Fruit fly (Drosophila melanogaster): ENCODE data around the gene CG3558.
A peak's percentile ranks its signal among the peaks of the same experiment; 100 is the strongest.

CG3558 gene

DNA sequence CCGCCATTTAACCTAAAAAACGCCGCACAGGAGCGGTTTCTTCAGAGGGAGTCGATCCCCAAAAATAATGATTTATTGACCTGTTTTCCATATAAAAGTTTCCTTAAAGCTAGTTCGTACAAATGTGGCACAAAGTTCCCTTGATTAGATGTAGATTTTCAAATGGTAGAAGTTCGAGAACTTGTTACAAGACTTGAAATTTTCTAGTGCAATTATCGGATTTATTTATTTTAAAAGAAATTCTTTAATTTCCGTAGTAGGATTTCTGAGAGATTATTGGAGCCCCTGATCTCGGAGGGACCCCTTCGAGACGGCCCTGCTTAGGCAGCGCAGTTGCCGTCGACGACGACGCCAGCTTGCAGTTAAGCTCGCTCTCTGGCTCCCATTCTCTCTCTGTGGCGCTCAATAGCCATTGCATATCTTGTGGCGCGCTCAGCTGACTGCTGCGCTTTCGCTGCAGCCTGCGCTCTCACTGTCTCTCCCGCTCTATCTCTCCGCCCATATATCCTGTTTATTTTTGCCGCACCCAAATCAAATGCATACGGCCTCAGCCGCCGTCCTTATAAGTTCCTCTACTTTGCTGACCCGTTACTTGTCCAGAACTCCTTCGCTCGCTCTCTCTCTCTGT lies 35.0 kb upstream of the CG3558 start (continued):
- no peak for TF ChIP-seq sc (optimal IDR thresholded peaks at IDR 0.05)
- peak; percentile 47 for TF ChIP-seq sc (GFP tag; optimal IDR thresholded peaks at IDR 0.05)
- TF ChIP-seq CG15073 (GFP tag; optimal IDR thresholded peaks at IDR 0.05): no peak
- no peak for TF ChIP-seq slou (GFP tag; optimal IDR thresholded peaks at IDR 0.05)
- peak; percentile 78 for TF ChIP-seq Med (GFP tag)
- no peak for TF ChIP-seq CHES-1-like (GFP tag; optimal IDR thresholded peaks at IDR 0.05)
- no peak for TF ChIP-seq CG10543 (GFP tag; optimal IDR thresholded peaks at IDR 0.05)
- no peak for TF ChIP-seq CG10366 (GFP tag; IDR thresholded peaks at IDR 0.05)
- TF ChIP-seq E2f1 (GFP tag; IDR thresholded peaks at IDR 0.05): no peak; the same call in 1 of the 2 replicates
- TF ChIP-seq lilli (GFP tag; optimal IDR thresholded peaks at IDR 0.05): no peak
- no peak for TF ChIP-seq cwo (GFP tag; optimal IDR thresholded peaks at IDR 0.05)
- no peak for TF ChIP-seq CG6791 (GFP tag; IDR thresholded peaks at IDR 0.05; ENCODE audit: partially characterized antibody)
- no peak for TF ChIP-seq ro (GFP tag; IDR thresholded peaks at IDR 0.05)
- TF ChIP-seq Hr3 (GFP tag; optimal IDR thresholded peaks at IDR 0.05): peak; percentile 6
- TF ChIP-seq CG3163 (GFP tag; optimal IDR thresholded peaks at IDR 0.05): no peak
- TF ChIP-seq gfzf (GFP tag; optimal IDR thresholded peaks at IDR 0.05): no peak
- peak; percentile 60 for TF ChIP-seq ems (GFP tag; optimal IDR thresholded peaks at IDR 0.05)
- no peak for TF ChIP-seq CG3726 (GFP tag; IDR thresholded peaks at IDR 0.05)
- TF ChIP-seq CG33557 (GFP tag; optimal IDR thresholded peaks at IDR 0.05): peak; percentile 20
- TF ChIP-seq mirr (GFP tag; optimal IDR thresholded peaks at IDR 0.05): no peak
- TF ChIP-seq CG18764 (GFP tag; optimal IDR thresholded peaks at IDR 0.05): no peak
- peak; percentile 64 for TF ChIP-seq CG4424 (GFP tag; optimal IDR thresholded peaks at IDR 0.05)
- no peak for TF ChIP-seq CG12219 (GFP tag; optimal IDR thresholded peaks at IDR 0.05)
- TF ChIP-seq CTCF (GFP tag; optimal IDR thresholded peaks at IDR 0.05): no peak
- no peak for TF ChIP-seq CG17186 (GFP tag; optimal IDR thresholded peaks at IDR 0.05)
- TF ChIP-seq CG7556 (GFP tag; optimal IDR thresholded peaks at IDR 0.05): no peak
- peak; percentile 36 for TF ChIP-seq CG1647 (GFP tag; optimal IDR thresholded peaks at IDR 0.05)
- no peak for TF ChIP-seq fru (optimal IDR thresholded peaks at IDR 0.05)
- TF ChIP-seq mld (GFP tag; IDR thresholded peaks at IDR 0.05; ENCODE audit: partially characterized antibody): no peak
- no peak for TF ChIP-seq GATAe (GFP tag; conservative IDR thresholded peaks at IDR 0.05)
- TF ChIP-seq E2f2 (GFP tag; IDR thresholded peaks at IDR 0.05): no peak
- no peak for TF ChIP-seq CG7372 (GFP tag; IDR thresholded peaks at IDR 0.05)
- TF ChIP-seq Pdp1 (GFP tag; optimal IDR thresholded peaks at IDR 0.05): peak; percentile 39 to 41
- no peak for TF ChIP-seq D19B (GFP tag; optimal IDR thresholded peaks at IDR 0.05)
- no peak for TF ChIP-seq CG1832 (GFP tag; optimal IDR thresholded peaks at IDR 0.05)
- peak; percentile 9 for TF ChIP-seq Six4 (GFP tag; optimal IDR thresholded peaks at IDR 0.05)
- TF ChIP-seq grn (GFP tag; optimal IDR thresholded peaks at IDR 0.05): no peak
- TF ChIP-seq CG11696 (GFP tag; IDR thresholded peaks at IDR 0.05): no peak
- no peak for TF ChIP-seq otp (GFP tag; IDR thresholded peaks at IDR 0.05)
- TF ChIP-seq ci (GFP tag; IDR thresholded peaks at IDR 0.05): peak; percentile 46; the same call in 1 of the 3 replicates
- TF ChIP-seq Side (GFP tag; optimal IDR thresholded peaks at IDR 0.05): no peak
- peak; percentile 34 for TF ChIP-seq CG8388 (GFP tag; optimal IDR thresholded peaks at IDR 0.05)
- TF ChIP-seq CG17385 (GFP tag; optimal IDR thresholded peaks at IDR 0.05): no peak
- no peak for TF ChIP-seq CG6175 (GFP tag; IDR thresholded peaks at IDR 0.05)
- TF ChIP-seq ap (GFP tag; IDR thresholded peaks at IDR 0.05): 0 out of 2 replicates have a peak, but pooled peaks have one; percentile 26
- peak; percentile 22 for TF ChIP-seq CG10209 (GFP tag; optimal IDR thresholded peaks at IDR 0.05)
- TF ChIP-seq Hey (tag; optimal IDR thresholded peaks at IDR 0.05): no peak
- no peak for TF ChIP-seq Max (GFP tag; optimal IDR thresholded peaks at IDR 0.05)
- peak; percentile 35; the same call in 1 of the 2 replicates for TF ChIP-seq Gsc (GFP tag; IDR thresholded peaks at IDR 0.05)
- no peak for TF ChIP-seq sqz (GFP tag; optimal IDR thresholded peaks at IDR 0.05)
- no peak for TF ChIP-seq gcm (GFP tag; optimal IDR thresholded peaks at IDR 0.05)
- TF ChIP-seq hb (GFP tag; IDR thresholded peaks at IDR 0.05; ENCODE audit: partially characterized antibody): no peak
